Fruit fly (Drosophila melanogaster) whole organism, embryonic: Measurements from ENCODE around the gene Cp16.

ENCODE experiments used
- CG10274 ChIP-seq: fragments of 200-800 bp; sonication (Bioruptor generic); optimal IDR thresholded peaks from 3 replicates; lab custom pipeline; 2017; ENCODE audit warnings: missing biosample characterization, mild to moderate bottlenecking, missing genetic modification characterization
- CG10366 ChIP-seq: fragments of 200-800 bp; sonication (Bioruptor generic); IDR thresholded peaks from 2 replicates; pipeline ENCODE4 v1.3.6; 2022; ENCODE audit warnings: missing biosample characterization, missing genetic modification characterization
- CG11247 ChIP-seq: fragments of 200-800 bp; sonication (Bioruptor generic); IDR thresholded peaks from 2 replicates; pipeline ENCODE4 v1.3.6; 2022; ENCODE audit warnings: missing biosample characterization, missing genetic modification characterization
- CG13287 ChIP-seq: fragments of 200-800 bp; sonication (Bioruptor generic); IDR thresholded peaks from 2 replicates; pipeline ENCODE4 v1.3.6; 2022; ENCODE audit warnings: missing biosample characterization, missing genetic modification characterization; ENCODE audit not compliant: partially characterized antibody
- CG14667 ChIP-seq: fragments of 200-800 bp; sonication (Bioruptor generic); IDR thresholded peaks from 2 replicates; pipeline ENCODE4 v1.3.6; 2022; ENCODE audit warnings: missing biosample characterization, missing genetic modification characterization
- CG1529 ChIP-seq: fragments of 200-800 bp; sonication (Bioruptor generic); optimal IDR thresholded peaks from 3 replicates; lab custom pipeline; 2018; ENCODE audit warnings: missing biosample characterization, missing genetic modification characterization
- CG17802 ChIP-seq: fragments of 200-800 bp; sonication (Bioruptor generic); optimal IDR thresholded peaks from 2 replicates; lab custom pipeline; 2018; ENCODE audit warnings: missing biosample characterization, mild to moderate bottlenecking, missing genetic modification characterization, moderate library complexity
- CG4360 ChIP-seq: fragments of 200-800 bp; sonication (Bioruptor generic); IDR thresholded peaks from 2 replicates; pipeline ENCODE4 v1.3.6; 2022; ENCODE audit warnings: missing biosample characterization, missing genetic modification characterization
- CG6791 ChIP-seq: fragments of 200-800 bp; sonication (Bioruptor generic); IDR thresholded peaks from 3 replicates; pipeline ENCODE4 v1.3.6; 2022; ENCODE audit warnings: missing biosample characterization, missing genetic modification characterization; ENCODE audit not compliant: partially characterized antibody
- CG7928 ChIP-seq: fragments of 200-800 bp; sonication (Bioruptor generic); optimal IDR thresholded peaks from 2 replicates; lab custom pipeline; 2017; ENCODE audit warnings: missing biosample characterization, mild to moderate bottlenecking, missing genetic modification characterization
- CG8924 ChIP-seq: fragments of 200-800 bp; optimal IDR thresholded peaks from 3 replicates; lab custom pipeline; 2019; ENCODE audit warnings: missing biosample characterization, mild to moderate bottlenecking, missing genetic modification characterization, moderate library complexity
- CG9932 ChIP-seq: fragments of 200-800 bp; sonication (Bioruptor generic); IDR thresholded peaks from 2 replicates; pipeline ENCODE4 v1.3.6; 2022; ENCODE audit warnings: missing biosample characterization, missing genetic modification characterization
- CoRest ChIP-seq: fragments of 200-800 bp; sonication (Bioruptor generic); optimal IDR thresholded peaks from 3 replicates; lab custom pipeline; 2018; ENCODE audit warnings: missing biosample characterization, mild to moderate bottlenecking, missing genetic modification characterization, moderate library complexity
- Dp ChIP-seq: fragments of 200-800 bp; sonication (Bioruptor generic); optimal IDR thresholded peaks from 2 replicates; lab custom pipeline; 2018; ENCODE audit warnings: missing biosample characterization, mild to moderate bottlenecking, missing genetic modification characterization, moderate library complexity
- ERR ChIP-seq: fragments of 200-800 bp; sonication (Bioruptor generic); optimal IDR thresholded peaks from 2 replicates; lab custom pipeline; 2016; ENCODE audit warnings: missing biosample characterization, missing genetic modification characterization
- Hr39 ChIP-seq: fragments of >200 bp; optimal IDR thresholded peaks from 2 replicates; lab custom pipeline; 2017
- Hr78 ChIP-seq, 2 experiments: fragments of 200-800 bp in 1 of 2; fragments of >200 bp in 1 of 2; sonication (Bioruptor generic) in 1 of 2; optimal IDR thresholded peaks; 2 replicates each; lab custom pipeline; 2017 to 2019; ENCODE audit warnings: missing biosample characterization in 2 of 2, missing genetic modification characterization in 2 of 2, mild to moderate bottlenecking in 1 of 2, moderate library complexity in 1 of 2
- MBD-R2 ChIP-seq: fragments of 200-800 bp; sonication (Bioruptor generic); IDR thresholded peaks from 2 replicates; pipeline ENCODE4 v1.3.6; 2022; ENCODE audit warnings: missing biosample characterization, missing genetic modification characterization
- Max ChIP-seq: fragments of 200-800 bp; sonication (Bioruptor generic); optimal IDR thresholded peaks from 2 replicates; lab custom pipeline; 2016; ENCODE audit warnings: missing biosample characterization, mild to moderate bottlenecking, missing genetic modification characterization
- Mes4 ChIP-seq: fragments of 200-800 bp; sonication (Bioruptor generic); optimal IDR thresholded peaks from 2 replicates; lab custom pipeline; 2016; ENCODE audit warnings: missing biosample characterization, missing genetic modification characterization
- Oli ChIP-seq: fragments of 200-800 bp; sonication (Bioruptor generic); optimal IDR thresholded peaks from 2 replicates; lab custom pipeline; 2018; ENCODE audit warnings: missing biosample characterization, mild to moderate bottlenecking, missing genetic modification characterization, moderate library complexity
- PHDP ChIP-seq: fragments of 200-800 bp; sonication (Bioruptor generic); optimal IDR thresholded peaks from 3 replicates; lab custom pipeline; 2018; ENCODE audit warnings: missing biosample characterization, mild to moderate bottlenecking, missing genetic modification characterization, moderate library complexity
- Pdp1 ChIP-seq, 2 experiments: fragments of 200-800 bp; sonication (Bioruptor generic); optimal IDR thresholded peaks; 3 replicates each; lab custom pipeline; 2016; ENCODE audit warnings: missing biosample characterization in 2 of 2, missing genetic modification characterization in 2 of 2, mild to moderate bottlenecking in 1 of 2, moderate library complexity in 1 of 2
- TFAM ChIP-seq: fragments of 200-800 bp; sonication (Bioruptor generic); optimal IDR thresholded peaks from 2 replicates; lab custom pipeline; 2017; ENCODE audit warnings: missing biosample characterization, missing genetic modification characterization, inconsistent platforms
- YL-1 ChIP-seq: fragments of 200-800 bp; sonication (Bioruptor generic); optimal IDR thresholded peaks from 3 replicates; lab custom pipeline; 2017; ENCODE audit warnings: missing biosample characterization, mild to moderate bottlenecking, missing genetic modification characterization
- bbx ChIP-seq: fragments of 200-800 bp; sonication (Bioruptor generic); IDR thresholded peaks from 2 replicates; pipeline ENCODE4 v1.3.6; 2022; ENCODE audit warnings: missing biosample characterization, missing genetic modification characterization; ENCODE audit not compliant: partially characterized antibody
- bcd ChIP-seq: fragments of 200-800 bp; sonication (Bioruptor generic); optimal IDR thresholded peaks from 2 replicates; lab custom pipeline; 2017; ENCODE audit warnings: missing biosample characterization, mild to moderate bottlenecking, missing genetic modification characterization
- cad ChIP-seq: fragments of >200 bp; optimal IDR thresholded peaks from 2 replicates; lab custom pipeline; 2017; ENCODE audit warnings: missing biosample characterization, missing genetic modification characterization
- chif ChIP-seq, 2 experiments: fragments of 200-800 bp; sonication (Bioruptor generic); optimal IDR thresholded peaks; 3 replicates each; lab custom pipeline; 2016; ENCODE audit warnings: missing biosample characterization in 2 of 2, missing genetic modification characterization in 2 of 2
- chinmo ChIP-seq: fragments of 200-800 bp; sonication (Bioruptor generic); IDR thresholded peaks from 4 replicates; pipeline ENCODE4 v1.3.6; 2022; ENCODE audit warnings: missing biosample characterization, missing genetic modification characterization; ENCODE audit not compliant: partially characterized antibody
- chm ChIP-seq: fragments of 200-800 bp; sonication (Bioruptor generic); IDR thresholded peaks from 2 replicates; pipeline ENCODE4 v1.3.6; 2022; ENCODE audit warnings: missing biosample characterization, missing genetic modification characterization
- crp ChIP-seq, 2 experiments: fragments of 200-800 bp; sonication (Bioruptor generic); optimal IDR thresholded peaks; 2 replicates in 1 of 2; 3 replicates in 1 of 2; lab custom pipeline; 2017; ENCODE audit warnings: missing biosample characterization in 2 of 2, missing genetic modification characterization in 2 of 2, mild to moderate bottlenecking in 1 of 2, moderate library complexity in 1 of 2
- dati ChIP-seq: fragments of 200-800 bp; sonication (Bioruptor generic); IDR thresholded peaks from 2 replicates; pipeline ENCODE4 v1.3.6; 2022; ENCODE audit warnings: missing biosample characterization, missing genetic modification characterization
- fd64A ChIP-seq: fragments of 200-800 bp; sonication (Bioruptor generic); optimal IDR thresholded peaks from 3 replicates; lab custom pipeline; 2018; ENCODE audit warnings: missing biosample characterization, mild to moderate bottlenecking, missing genetic modification characterization
- hbn ChIP-seq: fragments of 200-800 bp; sonication (Bioruptor generic); IDR thresholded peaks from 2 replicates; pipeline ENCODE4 v1.3.6; 2022; ENCODE audit warnings: missing biosample characterization, missing genetic modification characterization; ENCODE audit not compliant: partially characterized antibody
- inv ChIP-seq: fragments of 200-800 bp; sonication (Bioruptor generic); IDR thresholded peaks from 2 replicates; pipeline ENCODE4 v1.3.6; 2022; ENCODE audit warnings: missing biosample characterization, missing genetic modification characterization; ENCODE audit not compliant: partially characterized antibody
- luna ChIP-seq: fragments of 200-800 bp; sonication (Bioruptor generic); optimal IDR thresholded peaks from 2 replicates; lab custom pipeline; 2016; ENCODE audit warnings: missing biosample characterization, missing genetic modification characterization
- odd ChIP-seq: fragments of 200-800 bp; sonication (Bioruptor generic); optimal IDR thresholded peaks from 2 replicates; lab custom pipeline; 2017; ENCODE audit warnings: missing biosample characterization, mild to moderate bottlenecking, missing genetic modification characterization
- peb ChIP-seq: fragments of 200-800 bp; sonication (Bioruptor generic); IDR thresholded peaks from 2 replicates; pipeline ENCODE4 v1.3.6; 2022; ENCODE audit warnings: missing biosample characterization, missing genetic modification characterization
- pfk ChIP-seq: fragments of 200-800 bp; sonication (Bioruptor generic); optimal IDR thresholded peaks from 2 replicates; lab custom pipeline; 2018; ENCODE audit warnings: missing biosample characterization, mild to moderate bottlenecking, missing genetic modification characterization, moderate library complexity
- pho ChIP-seq: fragments of 200-800 bp; sonication (Bioruptor generic); optimal IDR thresholded peaks from 2 replicates; lab custom pipeline; 2016; ENCODE audit warnings: missing biosample characterization, missing genetic modification characterization
- row ChIP-seq: fragments of 200-800 bp; sonication (Bioruptor generic); IDR thresholded peaks from 3 replicates; pipeline ENCODE4 v1.3.6; 2022; ENCODE audit warnings: missing biosample characterization, missing genetic modification characterization
- scrt ChIP-seq: fragments of 200-800 bp; sonication (Bioruptor generic); optimal IDR thresholded peaks from 2 replicates; lab custom pipeline; 2018; ENCODE audit warnings: missing biosample characterization, mild to moderate bottlenecking, missing genetic modification characterization, moderate library complexity
- sens ChIP-seq: fragments of 200-800 bp; sonication (Bioruptor generic); peaks from one replicate; lab custom pipeline; 2016; ENCODE audit warnings: missing biosample characterization, missing genetic modification characterization
- ssp ChIP-seq: fragments of 200-800 bp; sonication (Bioruptor generic); IDR thresholded peaks from 2 replicates; pipeline ENCODE4 v1.3.6; 2022; ENCODE audit warnings: missing biosample characterization, missing genetic modification characterization
- tx ChIP-seq: fragments of 200-800 bp; sonication (Bioruptor generic); optimal IDR thresholded peaks from 2 replicates; lab custom pipeline; 2016; ENCODE audit warnings: missing biosample characterization, missing genetic modification characterization
- wor ChIP-seq: fragments of 200-800 bp; sonication (Bioruptor generic); IDR thresholded peaks from 2 replicates; pipeline ENCODE4 v1.3.6; 2022; ENCODE audit warnings: missing biosample characterization, missing genetic modification characterization
- z ChIP-seq: fragments of 200-800 bp; sonication (Bioruptor generic); IDR thresholded peaks from 3 replicates; pipeline ENCODE4 v1.3.6; 2022; ENCODE audit warnings: missing biosample characterization, missing genetic modification characterization

Cp16 gene

DNA sequence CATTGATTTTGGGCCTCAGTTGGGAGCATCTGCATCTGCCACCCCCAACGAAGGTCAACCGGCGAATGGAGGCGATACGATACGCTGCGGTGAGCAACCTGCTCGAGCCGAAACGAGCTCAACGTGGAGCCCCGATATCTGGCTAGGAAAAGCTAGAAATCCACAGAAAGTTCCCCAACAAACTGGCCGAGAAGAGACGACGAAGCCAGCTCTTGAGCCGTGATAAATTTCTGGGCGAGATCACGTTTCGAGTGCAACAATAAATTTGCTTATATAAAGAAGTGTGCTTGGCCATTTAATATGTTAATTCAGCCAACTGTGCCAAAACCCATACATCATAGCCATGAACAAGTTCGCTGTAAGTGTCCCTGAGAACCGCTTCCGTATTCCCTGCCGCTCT, 2.2 kb upstream of the Cp16 start, which contains the start of gene Cp19 (continued):
- TF ChIP-seq inv (GFP tag; lab: Robert Waterston, UW): no peak
- TF ChIP-seq CG1529 (GFP tag; lab: Kevin White, UChicago): no peak
- no peak for TF ChIP-seq CG14667 (GFP tag; lab: Robert Waterston, UW)
- TF ChIP-seq ERR (GFP tag; lab: Kevin White, UChicago): no peak
- TF ChIP-seq cad (GFP tag; lab: Kevin White, UChicago): no peak

DNA sequence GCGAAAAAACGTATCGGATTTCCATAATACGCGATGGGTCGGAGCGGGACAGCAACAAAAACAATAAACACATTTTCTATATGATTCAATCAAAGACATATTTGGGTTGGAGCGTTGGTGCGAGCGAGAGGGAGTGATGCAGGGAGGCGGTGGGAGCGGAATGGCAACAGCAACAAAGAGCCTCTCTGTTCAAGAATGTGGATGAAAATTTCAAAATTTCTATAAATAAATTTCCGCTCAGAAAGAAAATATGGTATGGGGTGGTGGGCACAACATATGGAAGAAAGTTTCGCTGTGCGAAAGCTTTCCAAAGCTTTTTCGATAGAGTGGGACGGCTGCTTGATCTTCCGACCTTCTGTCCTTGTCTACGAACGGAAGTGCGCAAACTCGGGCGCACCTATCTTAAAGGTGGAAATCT, 9.3 kb downstream of the Cp16 start:
- peak; percentile 22; the same call in 1 of the 2 replicates for TF ChIP-seq MBD-R2
- no peak for TF ChIP-seq CG14667 (GFP tag; lab: Robert Waterston, UW)
- TF ChIP-seq Oli (tag; lab: Kevin White, UChicago): peak; percentile 21
- no peak for TF ChIP-seq CG4360 (GFP tag; lab: Robert Waterston, UW)
- TF ChIP-seq luna (GFP tag; lab: Kevin White, UChicago): no peak
- TF ChIP-seq Hr39 (lab: Kevin White, UChicago): no peak
- peak; percentile 77 for TF ChIP-seq z (GFP tag; lab: Robert Waterston, UW)
- peak; percentile 27; the same call in 1 of the 2 replicates for TF ChIP-seq CG11247 (GFP tag; lab: Robert Waterston, UW)
- peak in 1 of 2 experiments; percentile 62 for TF ChIP-seq Pdp1 (GFP tag; optimal IDR thresholded peaks at IDR 0.05; lab: Kevin White, UChicago)
- no peak for TF ChIP-seq wor (GFP tag; lab: Robert Waterston, UW)
- no peak for TF ChIP-seq CG9932 (GFP tag; lab: Robert Waterston, UW)
- TF ChIP-seq Max (GFP tag; lab: Kevin White, UChicago): no peak
- TF ChIP-seq dati (GFP tag; lab: Robert Waterston, UW): no peak
- peak; percentile 13; the same call in 1 of the 2 replicates for TF ChIP-seq CG10366 (GFP tag; lab: Robert Waterston, UW)
- no peak for TF ChIP-seq CG6791 (GFP tag; lab: Robert Waterston, UW)
- TF ChIP-seq bbx (GFP tag; lab: Robert Waterston, UW): no peak
- no peak for TF ChIP-seq ssp
- no peak for TF ChIP-seq hbn (GFP tag; lab: Robert Waterston, UW)
- peak; percentile 30 for TF ChIP-seq bcd (GFP tag; lab: Kevin White, UChicago)
- peak; percentile 5 for TF ChIP-seq YL-1 (GFP tag; lab: Kevin White, UChicago)
- TF ChIP-seq chm (GFP tag; lab: Robert Waterston, UW): no peak
- no peak for TF ChIP-seq TFAM
- no peak for TF ChIP-seq Mes4 (GFP tag; lab: Kevin White, UChicago)
- TF ChIP-seq tx (GFP tag; lab: Kevin White, UChicago): no peak
- TF ChIP-seq row (GFP tag; lab: Robert Waterston, UW): no peak
- peak in 1 of 2 experiments; percentile 27 for TF ChIP-seq chif (GFP tag; optimal IDR thresholded peaks at IDR 0.05; lab: Kevin White, UChicago)
- TF ChIP-seq sens (GFP tag; lab: Kevin White, UChicago): peak; percentile 75
- no peak for TF ChIP-seq scrt (GFP tag; lab: Kevin White, UChicago)
- no peak for TF ChIP-seq CG7928 (GFP tag; lab: Kevin White, UChicago)
- TF ChIP-seq CG8924 (tag; lab: Kevin White, UChicago): no peak
- peak; percentile 5 for TF ChIP-seq CoRest (tag; lab: Kevin White, UChicago)
- peak; percentile 38 for TF ChIP-seq odd (GFP tag; lab: Kevin White, UChicago)
- TF ChIP-seq Dp: no peak
- peak; percentile 47 for TF ChIP-seq PHDP
- TF ChIP-seq Hr78 (GFP tag; optimal IDR thresholded peaks at IDR 0.05; lab: Kevin White, UChicago): peak in 1 of 2 experiments; percentile 73
- TF ChIP-seq CG13287 (GFP tag; lab: Robert Waterston, UW): no peak
- peak; percentile 6 for TF ChIP-seq CG10274 (GFP tag; lab: Kevin White, UChicago)
- no peak for TF ChIP-seq pho (GFP tag; lab: Kevin White, UChicago)
- 0 out of 4 replicates have a peak, but pooled peaks have one; percentile 25 for TF ChIP-seq chinmo (GFP tag; lab: Robert Waterston, UW)
- TF ChIP-seq fd64A (GFP tag; lab: Kevin White, UChicago): peak; percentile 20
- TF ChIP-seq pfk (GFP tag; lab: Kevin White, UChicago): no peak
- TF ChIP-seq crp (GFP tag; optimal IDR thresholded peaks at IDR 0.05; lab: Kevin White, UChicago): peak in 1 of 2 experiments; percentile 31
- no peak for TF ChIP-seq CG17802 (tag; lab: Kevin White, UChicago)
- no peak for TF ChIP-seq peb (GFP tag; lab: Robert Waterston, UW)
